Worm (Caenorhabditis elegans) whole organism, L1 larva: ENCODE data around the gene twk-46.

Experiments
- lir-3 ChIP-seq: sonication (generic microtip); optimal IDR thresholded peaks from 2 replicates; lab custom pipeline; 2016; ENCODE audit warnings: mild to moderate bottlenecking, missing genetic modification characterization, moderate library complexity, missing compliant biosample characterization; ENCODE audit not compliant: poor library complexity
- swsn-7 ChIP-seq: sonication (generic microtip); optimal IDR thresholded peaks from 2 replicates; lab custom pipeline; 2016; ENCODE audit warnings: missing genetic modification characterization, missing compliant biosample characterization

DNA sequence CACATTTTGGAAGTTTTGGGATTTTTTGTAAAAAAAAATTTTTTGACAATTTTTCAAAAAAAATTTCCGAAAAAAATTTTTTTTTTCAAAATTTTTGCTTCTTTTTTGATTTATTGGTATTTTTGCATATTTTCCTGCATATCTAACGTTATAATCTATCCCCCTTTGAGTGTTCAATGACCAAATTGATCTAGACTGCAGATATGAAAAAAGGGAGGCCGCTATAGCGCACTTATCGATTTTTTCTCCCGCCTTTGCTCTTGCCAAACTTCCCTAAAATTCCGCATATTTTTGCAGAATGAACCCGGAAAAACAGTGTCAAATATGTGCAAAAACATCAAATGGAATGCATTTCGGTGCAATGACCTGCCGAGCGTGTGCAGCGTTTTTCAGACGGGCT, 27.5 kb downstream of the twk-46 start, which contains the start of gene nhr-145:
- TF ChIP-seq lir-3 (tag; lab: Kevin White, UChicago) (no peak), swsn-7 (tag; lab: Kevin White, UChicago) (no peak)
